Fruit fly (Drosophila melanogaster): Measurements from ENCODE around the gene Fancl.

dm6 chr3R:10082549-10083075, 29.9 kb upstream of the Fancl start:
- TF ChIP-seq CG8478 (optimal IDR thresholded peaks at IDR 0.05) (no peak), CTCF (optimal IDR thresholded peaks at IDR 0.05) (no peak)

Measured in S2 (cell line).